Worm (Caenorhabditis elegans): ENCODE data around the gene C29F7.10.

C29F7.10 gene

DNA sequence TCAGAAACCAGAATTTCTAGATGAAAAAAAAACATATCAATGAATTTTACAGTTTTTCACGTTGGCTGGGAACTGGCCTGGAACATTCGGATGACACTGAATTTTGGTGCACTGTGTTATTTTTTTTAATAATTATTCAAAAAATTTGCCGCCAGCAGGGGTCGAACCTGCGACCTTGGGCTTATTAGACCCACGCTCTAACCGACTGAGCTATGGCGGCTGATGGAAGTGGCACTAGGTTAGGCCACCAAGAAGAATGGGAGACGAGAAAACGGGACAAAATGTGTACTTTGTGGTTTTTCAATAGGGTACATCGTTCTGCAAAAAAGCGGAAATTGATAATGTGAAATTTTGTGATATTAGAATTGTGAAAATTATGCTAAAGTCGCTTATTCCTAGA, 16.3 kb downstream of the C29F7.10 start (continued):
- TF ChIP-seq ccch-3 (GFP tag; optimal IDR thresholded peaks at IDR 0.05): no peak
- TF ChIP-seq F22D6.2 (tag; optimal IDR thresholded peaks at IDR 0.05): no peak
- TF ChIP-seq hlh-26 (GFP tag; conservative IDR thresholded peaks at IDR 0.05): no peak
- TF ChIP-seq nfya-1 (tag; optimal IDR thresholded peaks at IDR 0.05; ENCODE audit: borderline replicate concordance, insufficient read depth): no peak
- TF ChIP-seq lag-1 (GFP tag; IDR thresholded peaks at IDR 0.05): no peak
- TF ChIP-seq lsy-27 (tag; optimal IDR thresholded peaks at IDR 0.05; ENCODE audit: borderline replicate concordance, insufficient read depth): no peak
- no peak for TF ChIP-seq Y79H2A.3 (GFP tag; conservative IDR thresholded peaks at IDR 0.05)
- TF ChIP-seq Y95B8A.8 (GFP tag; IDR thresholded peaks at IDR 0.05): no peak
- peak in 1 of 2 experiments; percentile 12 for TF ChIP-seq let-607 (tag; optimal IDR thresholded peaks at IDR 0.05)
- no peak for TF ChIP-seq F10E7.11 (tag; optimal IDR thresholded peaks at IDR 0.05)
- peak; percentile 31 for TF ChIP-seq ZK185.1 (tag; optimal IDR thresholded peaks at IDR 0.05; ENCODE audit: poor library complexity, severe bottlenecking)

DNA sequence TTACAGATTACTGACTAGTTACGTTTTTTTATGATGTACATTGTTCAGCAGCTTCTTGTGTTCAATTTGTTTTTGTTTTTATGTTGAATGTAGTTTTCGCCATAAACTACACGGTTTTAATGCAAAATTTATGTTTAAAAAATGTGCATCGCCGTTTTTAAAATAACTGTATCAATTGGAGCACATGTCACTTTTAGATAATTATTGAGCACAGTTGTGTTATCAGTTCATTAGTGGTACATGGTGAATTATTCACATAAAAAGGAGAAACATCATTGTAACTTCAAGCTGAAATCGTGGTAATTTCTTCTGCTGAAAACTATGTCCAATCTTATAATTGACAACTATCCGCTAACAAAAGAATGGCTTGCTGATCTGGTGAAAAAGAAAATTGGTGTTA, 19.0 kb downstream of the C29F7.10 start:
- TF ChIP-seq attf-6 (GFP tag; IDR thresholded peaks at IDR 0.05): no peak
- TF ChIP-seq somi-1 (GFP tag; optimal IDR thresholded peaks at IDR 0.05): no peak
- TF ChIP-seq F23B12.7 (tag; optimal IDR thresholded peaks at IDR 0.05; ENCODE audit: insufficient read depth): no peak
- TF ChIP-seq pha-4 (tag; optimal IDR thresholded peaks at IDR 0.05): no peak
- no peak for TF ChIP-seq ccch-3 (GFP tag; optimal IDR thresholded peaks at IDR 0.05)
- peak; percentile 49 for TF ChIP-seq nhr-80 (tag; optimal IDR thresholded peaks at IDR 0.05)
- TF ChIP-seq mel-28 (tag; optimal IDR thresholded peaks at IDR 0.05; ENCODE audit: borderline replicate concordance): no peak
- no peak for TF ChIP-seq Y56A3A.18 (GFP tag; IDR thresholded peaks at IDR 0.05)
- TF ChIP-seq nfya-2 (GFP tag; IDR thresholded peaks at IDR 0.05): no peak

DNA sequence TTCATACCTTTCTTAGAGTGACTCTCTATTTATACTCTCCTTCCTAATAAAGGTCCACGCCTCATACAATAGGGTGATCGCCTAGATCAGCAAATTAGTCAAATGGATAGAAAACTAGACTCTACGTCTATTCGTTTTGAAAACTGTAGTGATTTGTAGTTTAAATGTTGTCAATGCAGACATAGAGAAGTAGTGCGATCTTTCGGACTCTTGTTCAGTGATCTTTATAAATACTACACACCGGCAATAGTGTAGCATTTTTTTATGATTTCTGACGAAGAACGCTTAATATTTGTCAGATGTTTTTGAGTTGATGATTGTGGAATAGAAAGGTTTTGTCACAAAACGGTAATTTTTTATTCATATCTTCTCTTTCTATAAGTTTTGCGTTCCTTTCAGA, 20.0 kb downstream of the C29F7.10 start:
- TF ChIP-seq hrde-1 (tag; optimal IDR thresholded peaks at IDR 0.05; ENCODE audit: borderline replicate concordance): no peak
- TF ChIP-seq ztf-3 (GFP tag; optimal IDR thresholded peaks at IDR 0.05): no peak
- TF ChIP-seq lin-40 (tag; optimal IDR thresholded peaks at IDR 0.05): no peak
- TF ChIP-seq ceh-100 (GFP tag; IDR thresholded peaks at IDR 0.05): no peak
- no peak for TF ChIP-seq Y56A3A.18 (GFP tag; IDR thresholded peaks at IDR 0.05)
- TF ChIP-seq B0261.1 (tag; optimal IDR thresholded peaks at IDR 0.05): no peak
- no peak for TF ChIP-seq hlh-12 (tag; optimal IDR thresholded peaks at IDR 0.05)
- no peak for TF ChIP-seq F37B4.10 (GFP tag; IDR thresholded peaks at IDR 0.05)
- no peak for TF ChIP-seq fkh-3 (tag; optimal IDR thresholded peaks at IDR 0.05)
- TF ChIP-seq egrh-3 (GFP tag; IDR thresholded peaks at IDR 0.05): no peak
- no peak for TF ChIP-seq B0336.3 (GFP tag; IDR thresholded peaks at IDR 0.05)
- TF ChIP-seq bed-2 (GFP tag; IDR thresholded peaks at IDR 0.05): no peak

DNA sequence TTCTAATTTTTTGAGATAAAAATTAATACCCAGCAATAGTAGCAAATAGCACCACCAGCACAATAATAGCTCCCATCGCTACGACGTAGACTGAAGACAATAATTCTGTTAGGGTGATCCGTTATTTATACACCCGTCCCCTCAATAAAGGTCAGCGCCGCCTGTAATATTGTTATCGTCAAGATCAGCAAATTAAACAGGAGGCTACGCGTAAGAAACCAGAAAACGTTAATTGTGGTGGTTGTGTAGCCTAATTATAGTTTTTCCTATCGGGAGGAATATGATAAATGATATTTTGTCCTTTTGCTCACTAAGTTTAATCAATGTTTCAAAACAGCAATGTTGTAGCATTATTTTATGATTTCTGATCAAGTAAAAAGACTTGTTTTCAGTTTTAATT, 21.7 kb downstream of the C29F7.10 start, which contains the start of the genes cyp-13B1 and C29F7.1:
TSS of gene cyp-13B1 (minus strand) at position 101 of the 400 bp plus-strand sequence.
TSS of gene C29F7.1 (plus strand) at position 394 of the 400 bp plus-strand sequence.
- TF ChIP-seq T07F8.4 (tag; optimal IDR thresholded peaks at IDR 0.05) (no peak), B0019.2 (GFP tag; conservative IDR thresholded peaks at IDR 0.05) (no peak), xnd-1 (tag; optimal IDR thresholded peaks at IDR 0.05) (no peak), F33H1.4 (GFP tag; IDR thresholded peaks at IDR 0.05) (no peak), lin-54 (GFP tag; optimal IDR thresholded peaks at IDR 0.05) (no peak), madf-3 (GFP tag; IDR thresholded peaks at IDR 0.05) (no peak), F22D6.2 (tag; optimal IDR thresholded peaks at IDR 0.05) (no peak), B0261.1 (tag; optimal IDR thresholded peaks at IDR 0.05) (no peak), F57C9.4 (tag; optimal IDR thresholded peaks at IDR 0.05) (no peak), chd-7 (tag; optimal IDR thresholded peaks at IDR 0.05) (no peak), hsf-1 (GFP tag; IDR thresholded peaks at IDR 0.05) (no peak)

Data from whole organism, young adult.